Worm (Caenorhabditis elegans) whole organism, mixed stage, embryonic: ENCODE measurements around the gene H12I19.115.

Experiments used
- elt-3 ChIP-seq: fragments of 150-350 bp; optimal IDR thresholded peaks from 2 replicates; lab custom pipeline; 2014; ENCODE audit warnings: missing biosample characterization, missing genetic modification characterization
- nhr-2 ChIP-seq: fragments of 150-350 bp; optimal IDR thresholded peaks from 2 replicates; lab custom pipeline; 2014; ENCODE audit warnings: missing biosample characterization, missing genetic modification characterization
- nhr-76 ChIP-seq: sonication (generic microtip); optimal IDR thresholded peaks from 2 replicates; lab custom pipeline; 2017; ENCODE audit warnings: missing biosample characterization, missing genetic modification characterization
- tbx-8 ChIP-seq: fragments of 200-800 bp; sonication (Bioruptor generic); optimal IDR thresholded peaks from 2 replicates; lab custom pipeline; 2018; ENCODE audit warnings: mild to moderate bottlenecking, missing genetic modification characterization, moderate library complexity, missing compliant biosample characterization
- unc-62 ChIP-seq: fragments of 150-350 bp; optimal IDR thresholded peaks from 2 replicates; lab custom pipeline; 2014; ENCODE audit warnings: missing biosample characterization, missing genetic modification reagents, missing genetic modification characterization
- ztf-11 ChIP-seq: fragments of 150-350 bp; optimal IDR thresholded peaks from 2 replicates; lab custom pipeline; 2014; ENCODE audit warnings: missing biosample characterization, missing genetic modification characterization

DNA sequence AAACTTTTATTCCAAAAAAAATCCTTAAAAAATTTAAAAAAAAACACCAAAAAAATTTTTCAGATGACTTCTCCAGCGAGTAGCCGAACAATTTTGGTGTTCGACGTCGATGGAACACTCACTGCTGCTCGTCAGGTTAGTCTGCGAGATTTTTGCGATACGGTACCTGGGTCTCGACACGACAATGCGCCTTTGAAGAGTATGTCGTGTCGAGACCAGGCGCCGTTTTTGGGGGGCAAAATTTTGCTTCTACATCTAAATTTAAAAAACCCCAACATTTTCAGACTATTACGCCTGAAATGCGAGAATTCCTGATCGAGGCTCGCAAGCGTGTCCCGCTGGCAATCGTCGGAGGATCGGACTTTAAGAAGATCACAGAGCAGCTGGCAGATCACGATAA, 44.1 kb downstream of the H12I19.115 start, which contains the start of gene F52B11.2:
- no peak for TF ChIP-seq elt-3 (tag; lab: Kevin White, UChicago)
- no peak for TF ChIP-seq tbx-8
- TF ChIP-seq nhr-76 (tag; lab: Kevin White, UChicago) = no peak
- TF ChIP-seq unc-62 (GFP tag; lab: Kevin White, UChicago) = no peak
- TF ChIP-seq nhr-2 (tag; lab: Kevin White, UChicago) = no peak
- TF ChIP-seq ztf-11 (tag; lab: Kevin White, UChicago) = no peak
